Worm (Caenorhabditis elegans): ENCODE measurements around the gene T25B9.1.
A peak's percentile ranks its signal among the peaks of the same experiment; 100 is the strongest.

Gene T25B9.1

DNA sequence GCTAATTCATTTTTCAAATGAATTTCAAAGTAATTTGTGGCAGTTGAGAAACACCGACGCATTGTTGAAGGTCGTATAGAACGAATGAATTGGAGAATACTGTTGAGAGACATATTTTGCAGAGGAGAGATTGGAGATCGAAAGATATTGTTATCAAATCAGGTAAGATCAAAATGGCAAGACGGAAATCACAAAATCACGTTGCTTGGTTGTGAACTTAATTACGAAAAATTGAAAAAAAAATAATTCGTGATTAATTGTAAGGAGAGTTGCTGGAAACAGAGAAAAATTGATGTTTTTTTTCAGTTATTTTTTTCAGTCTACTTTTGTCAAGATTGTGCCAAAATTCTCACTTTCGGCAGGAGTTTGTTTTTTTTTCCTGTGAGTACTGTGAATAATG is at the start of gene T25B9.1:
Gene T25B9.1 (minus strand): TSS at position 101 of the 400 bp plus-strand sequence.
- TF ChIP-seq athp-1 (tag; optimal IDR thresholded peaks at IDR 0.05) (no peak), hmg-20 (GFP tag; IDR thresholded peaks at IDR 0.05) (no peak), F39B2.1 (GFP tag; IDR thresholded peaks at IDR 0.05) (no peak), B0261.1 (tag; optimal IDR thresholded peaks at IDR 0.05) (no peak), nhr-179 (tag; optimal IDR thresholded peaks at IDR 0.05) (no peak), Y53F4B.3 (GFP tag; IDR thresholded peaks at IDR 0.05) (no peak), attf-3 (GFP tag; conservative IDR thresholded peaks at IDR 0.05) (no peak), lir-1 (GFP tag; conservative IDR thresholded peaks at IDR 0.05) (no peak)

DNA sequence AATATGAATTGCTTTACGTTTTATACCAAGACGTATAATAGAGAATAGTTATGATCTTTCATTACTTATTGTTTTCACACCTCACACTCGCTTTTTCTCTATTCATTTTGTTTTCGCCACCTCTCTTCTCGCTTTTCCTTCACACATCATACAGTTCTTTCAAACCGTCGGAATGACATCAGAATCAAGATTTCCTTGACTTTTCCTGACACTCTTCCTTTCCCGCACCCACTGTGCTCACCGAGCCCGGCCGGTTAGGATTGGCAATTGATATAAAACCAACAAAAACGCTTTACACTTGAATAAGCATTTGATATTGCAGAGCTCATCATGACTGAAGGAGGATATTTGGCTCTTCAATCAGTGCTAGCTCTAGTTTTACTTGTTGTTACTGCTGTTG is 49.4 kb upstream of the T25B9.1 start, which contains the start of gene zipt-2.1:
Gene zipt-2.1 (plus strand): TSS at position 301 of the 400 bp plus-strand sequence.
- TF ChIP-seq nfyb-1 (GFP tag; IDR thresholded peaks at IDR 0.05) (no peak), ztf-3 (GFP tag; optimal IDR thresholded peaks at IDR 0.05) (no peak)

ce11 chrIV:10798604-10799003 is 48.7 kb upstream of the T25B9.1 start:
- TF ChIP-seq B0019.2 (GFP tag; conservative IDR thresholded peaks at IDR 0.05) (no peak), ceh-79 (tag; optimal IDR thresholded peaks at IDR 0.05) (no peak), attf-6 (GFP tag; IDR thresholded peaks at IDR 0.05) (no peak), ztf-18 (tag; optimal IDR thresholded peaks at IDR 0.05) (no peak), nhr-120 (GFP tag; IDR thresholded peaks at IDR 0.05) (no peak), ama-1 (optimal IDR thresholded peaks at IDR 0.05) (no peak), ama-1 (GFP tag; optimal IDR thresholded peaks at IDR 0.05) (no peak), dpff-1 (tag; optimal IDR thresholded peaks at IDR 0.05) (no peak), T07F8.4 (tag; optimal IDR thresholded peaks at IDR 0.05) (no peak), mcd-1 (GFP tag; IDR thresholded peaks at IDR 0.05) (no peak), atf-7 (tag; optimal IDR thresholded peaks at IDR 0.05) (no peak), sdz-38 (tag; optimal IDR thresholded peaks at IDR 0.05) (no peak), ceh-58 (GFP tag; IDR thresholded peaks at IDR 0.05) (no peak), B0336.3 (GFP tag; IDR thresholded peaks at IDR 0.05) (no peak), ets-4 (GFP tag; optimal IDR thresholded peaks at IDR 0.05) (no peak), ceh-100 (GFP tag; IDR thresholded peaks at IDR 0.05) (no peak), fkh-3 (tag; optimal IDR thresholded peaks at IDR 0.05) (no peak), F57C9.4 (tag; optimal IDR thresholded peaks at IDR 0.05) (no peak)

DNA sequence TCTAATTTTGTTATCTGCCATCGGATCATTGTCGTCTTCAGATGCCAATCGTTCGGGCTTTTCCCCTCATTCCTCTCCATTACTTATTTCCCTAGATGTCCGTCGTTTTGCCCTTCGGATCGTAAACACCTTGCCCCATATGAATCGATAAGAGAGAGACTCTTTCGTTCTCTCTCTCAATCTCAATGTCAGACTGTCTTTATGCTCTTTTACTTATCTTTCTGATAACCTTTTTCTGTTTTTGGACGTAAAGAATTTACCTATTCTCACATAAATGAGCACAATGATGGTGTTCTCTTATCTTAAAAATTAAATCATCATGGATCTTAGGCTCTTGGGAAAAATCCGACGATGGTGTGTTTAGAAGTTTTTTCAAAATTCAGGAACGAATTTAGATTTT is 46.8 kb upstream of the T25B9.1 start:
- no peak for TF ChIP-seq tlf-1 (GFP tag; optimal IDR thresholded peaks at IDR 0.05)
- TF ChIP-seq nhr-80 (tag; optimal IDR thresholded peaks at IDR 0.05): peak; percentile 45

- TF ChIP-seq aptf-3 (GFP tag; IDR thresholded peaks at IDR 0.05): no peak
- TF ChIP-seq nfyb-1 (GFP tag; IDR thresholded peaks at IDR 0.05): no peak
- peak; percentile 66 for TF ChIP-seq nhr-80 (tag; optimal IDR thresholded peaks at IDR 0.05)
Measured at ce11 chrIV:10795678-10796077, 45.7 kb upstream of the T25B9.1 start.

- TF ChIP-seq hmg-20 (GFP tag; IDR thresholded peaks at IDR 0.05) (no peak), pbrm-1 (GFP tag; IDR thresholded peaks at IDR 0.05) (no peak), dpff-1 (tag; optimal IDR thresholded peaks at IDR 0.05) (no peak), rpc-1 (optimal IDR thresholded peaks at IDR 0.05) (no peak), rpc-1 (tag; optimal IDR thresholded peaks at IDR 0.05) (no peak), rec-8 (tag; optimal IDR thresholded peaks at IDR 0.05) (no peak), ekl-4 (GFP tag; IDR thresholded peaks at IDR 0.05) (no peak), sea-2 (GFP tag; IDR thresholded peaks at IDR 0.05) (no peak), nfya-1 (tag; optimal IDR thresholded peaks at IDR 0.05; ENCODE audit: borderline replicate concordance, insufficient read depth) (no peak), attf-3 (GFP tag; conservative IDR thresholded peaks at IDR 0.05) (no peak), hlh-26 (GFP tag; conservative IDR thresholded peaks at IDR 0.05) (no peak), hsf-1 (GFP tag; IDR thresholded peaks at IDR 0.05) (no peak), lsl-1 (GFP tag; optimal IDR thresholded peaks at IDR 0.05) (no peak), cebp-1 (GFP tag; IDR thresholded peaks at IDR 0.05) (no peak), cebp-1 (tag; optimal IDR thresholded peaks at IDR 0.05) (no peak), dpl-1 (GFP tag; optimal IDR thresholded peaks at IDR 0.05) (no peak), lir-1 (GFP tag; conservative IDR thresholded peaks at IDR 0.05) (no peak)
Measured at ce11 chrIV:10790353-10790752, 40.4 kb upstream of the T25B9.1 start, which contains the start of gene pept-2. TSS of gene pept-2 (plus strand) at chrIV:10790653.
